Worm (Caenorhabditis elegans): ENCODE data around the gene nlp-59.
A peak's percentile ranks its signal among the peaks of the same experiment; 100 is the strongest.

Gene nlp-59

ce11 chrV:14971136-14971535 lies at the start of gene nlp-59:
Gene nlp-59 (plus strand): TSS chrV:14971436.
- TF ChIP-seq unc-62 (GFP tag; optimal IDR thresholded peaks at IDR 0.05) (no peak), fkh-4 (tag; optimal IDR thresholded peaks at IDR 0.05; ENCODE audit: borderline replicate concordance) (no peak), unc-98 (GFP tag; IDR thresholded peaks at IDR 0.05) (no peak), nhr-71 (tag; optimal IDR thresholded peaks at IDR 0.05) (no peak), unc-130 (tag; optimal IDR thresholded peaks at IDR 0.05) (no peak), nhr-84 (tag; optimal IDR thresholded peaks at IDR 0.05) (no peak), unc-30 (tag; optimal IDR thresholded peaks at IDR 0.05) (no peak), sptf-1 (tag; optimal IDR thresholded peaks at IDR 0.05) (no peak), mep-1 (tag; optimal IDR thresholded peaks at IDR 0.05) (no peak), nhr-12 (tag; optimal IDR thresholded peaks at IDR 0.05) (no peak), lin-15B (tag; optimal IDR thresholded peaks at IDR 0.05) (no peak), pqm-1 (tag; optimal IDR thresholded peaks at IDR 0.05) (no peak), nhr-85 (tag) (no peak), ceh-90 (tag; optimal IDR thresholded peaks at IDR 0.05) (no peak), lin-35 (GFP tag; optimal IDR thresholded peaks at IDR 0.05) (no peak), swsn-7 (tag; optimal IDR thresholded peaks at IDR 0.05) (no peak)

DNA sequence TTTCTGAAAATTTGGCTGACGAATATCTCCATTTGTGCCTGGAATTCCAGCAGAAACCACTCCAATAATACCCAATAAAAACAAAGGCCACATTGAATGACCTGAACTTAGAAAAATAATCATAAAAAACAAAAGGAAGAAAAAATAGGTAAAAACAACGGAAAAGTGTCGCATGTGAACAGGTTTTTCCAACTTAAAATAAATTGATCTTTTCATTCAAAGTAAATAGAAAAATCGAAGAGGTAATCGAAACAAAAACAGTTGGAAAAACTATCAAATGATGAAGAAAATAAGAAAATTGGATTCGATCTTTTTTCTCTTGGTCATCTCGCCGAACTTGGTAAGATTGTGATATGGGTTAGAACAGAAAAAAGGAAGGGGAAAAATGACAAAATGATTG lies 49.7 kb upstream of the nlp-59 start, which contains the start of gene zmp-4:
zmp-4 (minus strand) TSS at position 101 of the 400 bp plus-strand sequence.
- TF ChIP-seq nhr-85 (tag) (peak; percentile 37), ztf-11 (tag; optimal IDR thresholded peaks at IDR 0.05) (no peak), blmp-1 (tag; optimal IDR thresholded peaks at IDR 0.05) (peak; percentile 34)

- TF ChIP-seq sptf-1 (tag; optimal IDR thresholded peaks at IDR 0.05) (no peak), mef-2 (tag; optimal IDR thresholded peaks at IDR 0.05) (no peak), tlp-1 (tag; optimal IDR thresholded peaks at IDR 0.05) (no peak), hlh-4 (tag; optimal IDR thresholded peaks at IDR 0.05) (no peak), nhr-85 (tag) (no peak), hlh-17 (GFP tag; optimal IDR thresholded peaks at IDR 0.05; ENCODE audit: borderline replicate concordance) (no peak), fos-1 (tag; optimal IDR thresholded peaks at IDR 0.05) (no peak), dsc-1 (tag; optimal IDR thresholded peaks at IDR 0.05) (no peak), vab-15 (tag; optimal IDR thresholded peaks at IDR 0.05) (no peak), efl-3 (GFP tag; optimal IDR thresholded peaks at IDR 0.05) (no peak), mdl-1 (tag; optimal IDR thresholded peaks at IDR 0.05) (no peak), nhr-20 (tag; optimal IDR thresholded peaks at IDR 0.05) (no peak), egl-13 (tag; optimal IDR thresholded peaks at IDR 0.05) (no peak)
These were observed 47.1 kb upstream of the nlp-59 start, which contains the start of gene srg-54 for ce11 chrV:14924104-14924503. Gene srg-54 (minus strand): TSS chrV:14924204.

ce11 chrV:14928248-14928647 lies 43.0 kb upstream of the nlp-59 start, which contains the start of gene srg-55:
Gene srg-55 (minus strand): TSS chrV:14928348.
- TF ChIP-seq mep-1 (tag; optimal IDR thresholded peaks at IDR 0.05): no peak
- no peak for TF ChIP-seq nhr-84 (tag; optimal IDR thresholded peaks at IDR 0.05)
- TF ChIP-seq C04F5.9 (tag; optimal IDR thresholded peaks at IDR 0.05): no peak
- no peak for TF ChIP-seq pax-3 (tag; optimal IDR thresholded peaks at IDR 0.05)
- no peak for TF ChIP-seq alr-1 (tag; optimal IDR thresholded peaks at IDR 0.05; ENCODE audit: borderline replicate concordance)
- TF ChIP-seq tlp-1 (tag; optimal IDR thresholded peaks at IDR 0.05): no peak

ce11 chrV:14930168-14930567 lies 41.1 kb upstream of the nlp-59 start:
- TF ChIP-seq ceh-82 (tag; optimal IDR thresholded peaks at IDR 0.05) (peak in 1 of 3 experiments; percentile 23), lin-14 (GFP tag; optimal IDR thresholded peaks at IDR 0.05) (peak; percentile 86), fos-1 (tag; optimal IDR thresholded peaks at IDR 0.05) (no peak), dsc-1 (tag; optimal IDR thresholded peaks at IDR 0.05) (peak; percentile 8), tbx-2 (tag; optimal IDR thresholded peaks at IDR 0.05) (no peak), mep-1 (tag; optimal IDR thresholded peaks at IDR 0.05) (peak; percentile 41), snu-23 (GFP tag; optimal IDR thresholded peaks at IDR 0.05) (no peak), ztf-11 (tag; optimal IDR thresholded peaks at IDR 0.05) (no peak), hlh-4 (tag; optimal IDR thresholded peaks at IDR 0.05) (no peak), ceh-88 (GFP tag; IDR thresholded peaks at IDR 0.05) (no peak), nhr-90 (tag; optimal IDR thresholded peaks at IDR 0.05; ENCODE audit: poor library complexity) (no peak), efl-1 (optimal IDR thresholded peaks at IDR 0.05) (peak in 1 of 2 experiments; percentile 15), efl-1 (GFP tag; optimal IDR thresholded peaks at IDR 0.05 in 1 of 2) (peak; percentile 1 to 60), ama-1 (optimal IDR thresholded peaks at IDR 0.05) (no peak), lir-3 (tag; optimal IDR thresholded peaks at IDR 0.05; ENCODE audit: poor library complexity) (no peak), nhr-77 (tag; optimal IDR thresholded peaks at IDR 0.05) (no peak), fkh-10 (GFP tag; optimal IDR thresholded peaks at IDR 0.05) (peak; percentile 50), blmp-1 (tag; optimal IDR thresholded peaks at IDR 0.05) (no peak), mef-2 (tag; optimal IDR thresholded peaks at IDR 0.05) (no peak), aha-1 (tag; optimal IDR thresholded peaks at IDR 0.05) (no peak), mab-9 (GFP tag; IDR thresholded peaks at IDR 0.05) (no peak), unc-62 (GFP tag; optimal IDR thresholded peaks at IDR 0.05) (no peak)

All from whole organism, L1 larva.